Fruit fly (Drosophila melanogaster) whole organism, embryonic: ENCODE measurements around the gene Him.

Experiments
- Aef1 ChIP-seq: fragments of 200-800 bp; sonication (Bioruptor generic); IDR thresholded peaks from 3 replicates; pipeline ENCODE4 v1.3.6; 2022; ENCODE audit warnings: missing biosample characterization, missing genetic modification characterization
- CG10274 ChIP-seq: fragments of 200-800 bp; sonication (Bioruptor generic); optimal IDR thresholded peaks from 3 replicates; lab custom pipeline; 2017; ENCODE audit warnings: missing biosample characterization, mild to moderate bottlenecking, missing genetic modification characterization
- CG11456 ChIP-seq: fragments of 200-800 bp; sonication (Bioruptor generic); IDR thresholded peaks from 3 replicates; pipeline ENCODE4 v1.3.6; 2022; ENCODE audit warnings: missing biosample characterization, missing genetic modification characterization
- CG12219 ChIP-seq: fragments of 200-800 bp; sonication (Bioruptor generic); optimal IDR thresholded peaks from 3 replicates; lab custom pipeline; 2018; ENCODE audit warnings: missing biosample characterization, mild to moderate bottlenecking, missing genetic modification characterization
- CG13894 ChIP-seq: fragments of 200-800 bp; sonication (Bioruptor generic); optimal IDR thresholded peaks from 3 replicates; lab custom pipeline; 2018; ENCODE audit warnings: missing biosample characterization, mild to moderate bottlenecking, missing genetic modification characterization, moderate library complexity
- CG14441 ChIP-seq: fragments of 200-800 bp; sonication (Bioruptor generic); IDR thresholded peaks from 2 replicates; pipeline ENCODE4 v1.3.6; 2022; ENCODE audit warnings: missing biosample characterization, missing genetic modification characterization
- CG14710 ChIP-seq: fragments of 200-800 bp; sonication (Bioruptor generic); optimal IDR thresholded peaks from 3 replicates; lab custom pipeline; 2019; ENCODE audit warnings: missing biosample characterization, mild to moderate bottlenecking, missing genetic modification characterization, moderate library complexity
- CG15479 ChIP-seq: fragments of 200-800 bp; sonication (Bioruptor generic); optimal IDR thresholded peaks from 3 replicates; lab custom pipeline; 2019; ENCODE audit warnings: missing biosample characterization, mild to moderate bottlenecking, missing genetic modification characterization, moderate library complexity
- CG16863 ChIP-seq: fragments of 200-800 bp; sonication (Bioruptor generic); optimal IDR thresholded peaks from 3 replicates; lab custom pipeline; 2016; ENCODE audit warnings: missing biosample characterization, missing genetic modification characterization
- CG18011 ChIP-seq: fragments of 200-800 bp; sonication (Bioruptor generic); optimal IDR thresholded peaks from 2 replicates; lab custom pipeline; 2017; ENCODE audit warnings: missing biosample characterization, missing genetic modification characterization, mild to moderate bottlenecking, moderate library complexity, missing genotype
- CG18619 ChIP-seq: fragments of 200-800 bp; sonication (Bioruptor generic); optimal IDR thresholded peaks from 3 replicates; lab custom pipeline; 2017; ENCODE audit warnings: missing biosample characterization, mild to moderate bottlenecking, missing genetic modification characterization
- CG32532 ChIP-seq: fragments of 200-800 bp; sonication (Bioruptor generic); IDR thresholded peaks from 2 replicates; pipeline ENCODE4 v1.3.6; 2022; ENCODE audit warnings: missing biosample characterization, missing genetic modification characterization
- CG33213 ChIP-seq: fragments of 200-800 bp; sonication (Bioruptor generic); optimal IDR thresholded peaks from 3 replicates; lab custom pipeline; 2016; ENCODE audit warnings: missing biosample characterization, missing genetic modification characterization
- CG4360 ChIP-seq: fragments of 200-800 bp; sonication (Bioruptor generic); IDR thresholded peaks from 2 replicates; pipeline ENCODE4 v1.3.6; 2022; ENCODE audit warnings: missing biosample characterization, missing genetic modification characterization
- CG43689 ChIP-seq: fragments of 200-800 bp; sonication (Bioruptor generic); IDR thresholded peaks from 2 replicates; pipeline ENCODE4 v1.3.6; 2022; ENCODE audit warnings: missing biosample characterization, missing genetic modification characterization
- CG4404 ChIP-seq: fragments of 200-800 bp; sonication (Bioruptor generic); IDR thresholded peaks from 2 replicates; pipeline ENCODE4 v1.3.6; 2022; ENCODE audit warnings: missing biosample characterization, missing genetic modification characterization
- CG4424 ChIP-seq: fragments of 200-800 bp; sonication (Bioruptor generic); optimal IDR thresholded peaks from 3 replicates; lab custom pipeline; 2016; ENCODE audit warnings: missing biosample characterization, missing genetic modification characterization
- CG7372 ChIP-seq: fragments of 200-800 bp; sonication (Bioruptor generic); IDR thresholded peaks from 2 replicates; pipeline ENCODE4 v1.3.6; 2022; ENCODE audit warnings: missing biosample characterization, missing genetic modification characterization
- CG9797 ChIP-seq: fragments of 200-800 bp; sonication (Bioruptor generic); optimal IDR thresholded peaks from 3 replicates; lab custom pipeline; 2018; ENCODE audit warnings: missing biosample characterization, mild to moderate bottlenecking, missing genetic modification characterization
- Dad ChIP-seq: fragments of 200-800 bp; sonication (Bioruptor generic); optimal IDR thresholded peaks from 3 replicates; lab custom pipeline; 2016; ENCODE audit warnings: missing biosample characterization, missing genetic modification characterization
- Dbx ChIP-seq: fragments of 200-800 bp; sonication (Bioruptor generic); IDR thresholded peaks from 3 replicates; pipeline ENCODE4 v1.3.6; 2022; ENCODE audit warnings: missing biosample characterization, missing genetic modification characterization
- Dek ChIP-seq: fragments of 200-800 bp; sonication (Bioruptor generic); optimal IDR thresholded peaks from 3 replicates; lab custom pipeline; 2019; ENCODE audit warnings: missing biosample characterization, mild to moderate bottlenecking, missing genetic modification characterization, moderate library complexity
- Ets97D ChIP-seq: fragments of 200-800 bp; sonication (Bioruptor generic); optimal IDR thresholded peaks from 3 replicates; lab custom pipeline; 2016; ENCODE audit warnings: missing biosample characterization, missing genetic modification characterization
- H2.0 ChIP-seq: fragments of 200-800 bp; sonication (Bioruptor generic); IDR thresholded peaks from 2 replicates; pipeline ENCODE4 v1.3.6; 2022; ENCODE audit warnings: missing biosample characterization, missing genetic modification characterization
- HHEX ChIP-seq: fragments of 200-800 bp; sonication (Bioruptor generic); optimal IDR thresholded peaks from 3 replicates; lab custom pipeline; 2017; ENCODE audit warnings: missing biosample characterization, mild to moderate bottlenecking, missing genetic modification characterization, missing genetic modification reagents
- HLH3B ChIP-seq: fragments of 200-800 bp; sonication (Bioruptor generic); IDR thresholded peaks from 2 replicates; pipeline ENCODE4 v1.3.6; 2022; ENCODE audit warnings: missing biosample characterization, missing genetic modification characterization
- HmgD ChIP-seq: fragments of 200-800 bp; sonication (Bioruptor generic); optimal IDR thresholded peaks from 3 replicates; lab custom pipeline; 2016; ENCODE audit warnings: missing biosample characterization, missing genetic modification characterization
- Hsf ChIP-seq: fragments of 200-800 bp; sonication (Bioruptor generic); optimal IDR thresholded peaks from 3 replicates; lab custom pipeline; 2016; ENCODE audit warnings: missing biosample characterization, missing genetic modification characterization
- Lhr ChIP-seq: fragments of 200-800 bp; sonication (Bioruptor generic); optimal IDR thresholded peaks from 3 replicates; lab custom pipeline; 2017; ENCODE audit warnings: mild to moderate bottlenecking, missing biosample characterization, missing genetic modification reagents, missing genetic modification characterization
- Lim3 ChIP-seq: fragments of 200-800 bp; sonication (Bioruptor generic); IDR thresholded peaks from 2 replicates; pipeline ENCODE4 v1.3.6; 2022; ENCODE audit warnings: missing biosample characterization, missing genetic modification characterization
- MTF-1 ChIP-seq: fragments of 200-800 bp; sonication (Bioruptor generic); optimal IDR thresholded peaks from 2 replicates; lab custom pipeline; 2018; ENCODE audit warnings: missing biosample characterization, mild to moderate bottlenecking, missing genetic modification characterization, borderline replicate concordance
- Mrtf ChIP-seq: fragments of 200-800 bp; sonication (Bioruptor generic); IDR thresholded peaks from 3 replicates; pipeline ENCODE4 v1.3.6; 2022; ENCODE audit warnings: missing biosample characterization, missing genetic modification characterization
- Oaz ChIP-seq: fragments of 200-800 bp; sonication (Bioruptor generic); IDR thresholded peaks from 2 replicates; pipeline ENCODE4 v1.3.6; 2022; ENCODE audit warnings: missing biosample characterization, missing genetic modification characterization
- Xbp1 ChIP-seq: fragments of 200-800 bp; sonication (Bioruptor generic); optimal IDR thresholded peaks from 3 replicates; lab custom pipeline; 2016; ENCODE audit warnings: missing biosample characterization, mild to moderate bottlenecking, missing genetic modification characterization
- bcd ChIP-seq: fragments of 200-800 bp; sonication (Bioruptor generic); optimal IDR thresholded peaks from 2 replicates; lab custom pipeline; 2017; ENCODE audit warnings: missing biosample characterization, mild to moderate bottlenecking, missing genetic modification characterization
- cas ChIP-seq: fragments of 200-800 bp; sonication (Bioruptor generic); IDR thresholded peaks from 2 replicates; pipeline ENCODE4 v1.3.6; 2022; ENCODE audit warnings: missing biosample characterization, missing genetic modification characterization
- ems ChIP-seq: fragments of 200-800 bp; sonication (Bioruptor generic); optimal IDR thresholded peaks from 3 replicates; lab custom pipeline; 2016; ENCODE audit warnings: missing biosample characterization, missing genetic modification characterization
- jumu ChIP-seq: fragments of 200-800 bp; sonication (Bioruptor generic); optimal IDR thresholded peaks from 3 replicates; lab custom pipeline; 2016; ENCODE audit warnings: missing biosample characterization, missing genetic modification characterization
- lbe ChIP-seq: fragments of 200-800 bp; sonication (Bioruptor generic); optimal IDR thresholded peaks from 2 replicates; lab custom pipeline; 2016; ENCODE audit warnings: missing biosample characterization, mild to moderate bottlenecking, missing genetic modification characterization
- otp ChIP-seq: fragments of 200-800 bp; sonication (Bioruptor generic); IDR thresholded peaks from 3 replicates; pipeline ENCODE4, ENCODE4 v1.3.6; 2022; ENCODE audit warnings: missing biosample characterization, missing genetic modification characterization
- pan ChIP-seq, 4 experiments: fragments of >200 bp in 3 of 4; fragments of 200-800 bp in 1 of 4; sonication (Bioruptor generic) in 1 of 4; optimal IDR thresholded peaks in 3 of 4; IDR thresholded peaks in 1 of 4; 2 replicates each; pipeline versions ENCODE4 v1.3.6 to Lab custom; 2017 to 2022; ENCODE audit warnings: missing biosample characterization in 2 of 4, missing genetic modification characterization in 2 of 4, mixed read lengths in 1 of 4
- pnt ChIP-seq: fragments of 200-800 bp; sonication (Bioruptor generic); optimal IDR thresholded peaks from 3 replicates; lab custom pipeline; 2016; ENCODE audit warnings: missing biosample characterization, missing genetic modification characterization
- sim ChIP-seq: fragments of 200-800 bp; sonication (Bioruptor generic); IDR thresholded peaks from 2 replicates; pipeline ENCODE4 v1.3.6; 2022; ENCODE audit warnings: missing biosample characterization, missing genetic modification characterization
- sna ChIP-seq: fragments of 200-800 bp; sonication (Bioruptor generic); IDR thresholded peaks from 2 replicates; pipeline ENCODE4 v1.3.6; 2022; ENCODE audit warnings: missing biosample characterization, missing genetic modification characterization; ENCODE audit not compliant: partially characterized antibody
- stwl ChIP-seq: fragments of 200-800 bp; sonication (Bioruptor generic); optimal IDR thresholded peaks from 3 replicates; lab custom pipeline; 2018; ENCODE audit warnings: missing biosample characterization, mild to moderate bottlenecking, missing genetic modification characterization, moderate library complexity
- tin ChIP-seq: fragments of 200-800 bp; sonication (Bioruptor generic); optimal IDR thresholded peaks from 3 replicates; lab custom pipeline; 2016; ENCODE audit warnings: missing biosample characterization, missing genetic modification characterization
- toy ChIP-seq: fragments of 200-800 bp; sonication (Bioruptor generic); IDR thresholded peaks from 2 replicates; pipeline ENCODE4 v1.3.6; 2022; ENCODE audit warnings: missing biosample characterization, missing genetic modification characterization
- tup ChIP-seq: fragments of 200-800 bp; sonication (Bioruptor generic); optimal IDR thresholded peaks from 2 replicates; lab custom pipeline; 2016; ENCODE audit warnings: missing biosample characterization, mild to moderate bottlenecking, missing genetic modification characterization, moderate library complexity
- tx ChIP-seq: fragments of 200-800 bp; sonication (Bioruptor generic); optimal IDR thresholded peaks from 2 replicates; lab custom pipeline; 2016; ENCODE audit warnings: missing biosample characterization, missing genetic modification characterization
- vvl ChIP-seq: fragments of 200-800 bp; sonication (Bioruptor generic); IDR thresholded peaks from 2 replicates; pipeline ENCODE4 v1.3.6; 2022; ENCODE audit warnings: missing biosample characterization, missing genetic modification characterization
- yki ChIP-seq: fragments of >200 bp; optimal IDR thresholded peaks from 3 replicates; lab custom pipeline; 2018
- zfh2 ChIP-seq: fragments of 200-800 bp; sonication (Bioruptor generic); optimal IDR thresholded peaks from 2 replicates; lab custom pipeline; 2016; ENCODE audit warnings: missing biosample characterization, missing genetic modification characterization

Him gene

DNA sequence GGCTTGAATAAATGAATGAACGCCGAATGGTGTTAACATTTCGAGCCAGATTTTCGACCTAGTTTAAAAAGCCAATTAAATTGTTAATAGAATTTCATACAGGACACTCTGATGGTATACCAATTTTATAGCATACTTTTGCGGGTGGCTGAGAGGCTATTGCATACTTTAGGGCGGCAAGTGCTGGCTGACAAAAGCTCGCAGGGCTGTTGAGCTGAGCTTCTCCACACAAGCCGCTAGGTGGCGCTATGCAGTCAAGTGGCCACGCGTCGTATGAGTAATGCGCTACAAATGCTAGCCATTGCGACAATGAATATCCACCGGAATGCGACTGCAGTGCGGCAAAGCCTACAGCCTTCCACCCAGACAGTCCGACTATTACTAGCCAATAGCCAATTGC lies 30.1 kb downstream of the Him start (continued):
- 0 out of 3 replicates have a peak, but pooled peaks have one; percentile 11 for TF ChIP-seq otp (GFP tag; lab: Robert Waterston, UW)
- TF ChIP-seq vvl (GFP tag; lab: Robert Waterston, UW), result no peak
- TF ChIP-seq HHEX (GFP tag; lab: Kevin White, UChicago), result no peak
- no peak for TF ChIP-seq CG9797 (GFP tag; lab: Kevin White, UChicago)
- TF ChIP-seq Mrtf (GFP tag; lab: Robert Waterston, UW), result 0 out of 3 replicates have a peak, but pooled peaks have one; percentile 41
- TF ChIP-seq CG10274 (GFP tag; lab: Kevin White, UChicago), result no peak
- peak; percentile 71 for TF ChIP-seq Lhr (GFP tag; lab: Kevin White, UChicago)
- TF ChIP-seq Dad, result peak; percentile 1
- no peak for TF ChIP-seq CG13894 (tag; lab: Kevin White, UChicago)
- TF ChIP-seq sim (GFP tag; lab: Robert Waterston, UW), result no peak
- TF ChIP-seq CG11456 (GFP tag; lab: Robert Waterston, UW), result peak; percentile 80
- TF ChIP-seq pan (optimal IDR thresholded peaks at IDR 0.05; lab: Kevin White, UChicago), result no peak
- peak in 1 of 2 experiments; percentile 19 for TF ChIP-seq pan (GFP tag; optimal IDR thresholded peaks at IDR 0.05 in 1 of 2, IDR thresholded peaks at IDR 0.05 in 1 of 2)
- TF ChIP-seq lbe (GFP tag; lab: Kevin White, UChicago), result no peak
- no peak for TF ChIP-seq tup (GFP tag; lab: Kevin White, UChicago)
- peak; percentile 4 for TF ChIP-seq ems (GFP tag; lab: Kevin White, UChicago)
- no peak for TF ChIP-seq CG18619 (GFP tag; lab: Kevin White, UChicago)
- peak; percentile 28 for TF ChIP-seq bcd (GFP tag; lab: Kevin White, UChicago)
- TF ChIP-seq CG16863 (GFP tag; lab: Kevin White, UChicago), result no peak
- peak; percentile 47; the same call in 1 of the 3 replicates for TF ChIP-seq Dbx (GFP tag; lab: Robert Waterston, UW)
- TF ChIP-seq tin (GFP tag; lab: Kevin White, UChicago), result peak; percentile 36
- TF ChIP-seq tx (GFP tag; lab: Kevin White, UChicago), result no peak
- TF ChIP-seq zfh2 (GFP tag; lab: Kevin White, UChicago), result no peak
- 0 out of 3 replicates have a peak, but pooled peaks have one; percentile 19 for TF ChIP-seq Aef1 (GFP tag; lab: Robert Waterston, UW)
- TF ChIP-seq CG32532, result peak; percentile 61
- peak; percentile 26 for TF ChIP-seq pnt
- no peak for TF ChIP-seq CG12219 (GFP tag; lab: Kevin White, UChicago)
- peak; percentile 44 for TF ChIP-seq Xbp1
- peak; percentile 35 for TF ChIP-seq Hsf (GFP tag; lab: Kevin White, UChicago)
- TF ChIP-seq jumu (GFP tag; lab: Kevin White, UChicago), result peak; percentile 35
- peak; percentile 13 for TF ChIP-seq CG33213 (GFP tag; lab: Kevin White, UChicago)
- TF ChIP-seq Ets97D (GFP tag; lab: Kevin White, UChicago), result peak; percentile 53
- TF ChIP-seq stwl (tag; lab: Kevin White, UChicago), result peak; percentile 48
- no peak for TF ChIP-seq CG15479 (GFP tag; lab: Kevin White, UChicago)
- peak; percentile 44 for TF ChIP-seq HmgD (GFP tag; lab: Kevin White, UChicago)
- TF ChIP-seq sna (GFP tag; lab: Robert Waterston, UW), result no peak
- no peak for TF ChIP-seq Lim3 (GFP tag; lab: Robert Waterston, UW)
- 0 out of 2 replicates have a peak, but pooled peaks have one; percentile 10 for TF ChIP-seq cas (GFP tag; lab: Robert Waterston, UW)
- TF ChIP-seq Oaz, result no peak
- peak; percentile 44 for TF ChIP-seq CG4424 (GFP tag; lab: Kevin White, UChicago)
- TF ChIP-seq CG18011 (GFP tag; lab: Kevin White, UChicago), result peak; percentile 97
- TF ChIP-seq CG14441 (GFP tag; lab: Robert Waterston, UW), result no peak
- TF ChIP-seq HLH3B (GFP tag; lab: Robert Waterston, UW), result no peak
- no peak for TF ChIP-seq MTF-1 (GFP tag; lab: Kevin White, UChicago)
- no peak for TF ChIP-seq toy (GFP tag; lab: Robert Waterston, UW)
- no peak for TF ChIP-seq yki (lab: Kevin White, UChicago)
- TF ChIP-seq H2.0 (GFP tag; lab: Robert Waterston, UW), result no peak
- no peak for TF ChIP-seq Dek
- TF ChIP-seq CG4404, result no peak
- TF ChIP-seq CG43689, result no peak
- TF ChIP-seq CG14710 (tag; lab: Kevin White, UChicago), result peak; percentile 19
- TF ChIP-seq CG7372 (GFP tag; lab: Robert Waterston, UW), result peak; percentile 98
- no peak for TF ChIP-seq CG4360 (GFP tag; lab: Robert Waterston, UW)
